Worm (Caenorhabditis elegans) whole organism, L2 larva: ENCODE measurements around the gene acr-3.

ENCODE experiments used
- C34F6.9 ChIP-seq: fragments of 150-350 bp; optimal IDR thresholded peaks from 2 replicates; lab custom pipeline; 2014; ENCODE audit warnings: missing biosample characterization, missing genetic modification characterization
- F13H6.1 ChIP-seq: sonication (generic microtip); optimal IDR thresholded peaks from 2 replicates; lab custom pipeline; 2016; ENCODE audit warnings: missing genetic modification characterization, missing compliant biosample characterization
- R02D3.7 ChIP-seq: fragments of 150-350 bp; optimal IDR thresholded peaks from 2 replicates; lab custom pipeline; 2014; ENCODE audit warnings: missing biosample characterization, missing genetic modification characterization
- Y55F3AM.14 ChIP-seq: fragments of 200-800 bp; sonication (Bioruptor generic); optimal IDR thresholded peaks from 2 replicates; lab custom pipeline; 2018; ENCODE audit warnings: mild to moderate bottlenecking, missing genetic modification characterization, missing compliant biosample characterization
- ZK546.5 ChIP-seq: sonication (generic microtip); optimal IDR thresholded peaks from 2 replicates; lab custom pipeline; 2017; ENCODE audit warnings: missing biosample characterization, missing genetic modification characterization
- alr-1 ChIP-seq: fragments of 150-350 bp; optimal IDR thresholded peaks from 2 replicates; lab custom pipeline; 2014; ENCODE audit warnings: missing biosample characterization, missing genetic modification characterization
- aly-2 ChIP-seq: fragments of 150-350 bp; optimal IDR thresholded peaks from 2 replicates; lab custom pipeline; 2014; ENCODE audit warnings: missing biosample characterization, missing genetic modification characterization
- ama-1 ChIP-seq: fragments of 150-350 bp; optimal IDR thresholded peaks from 2 replicates; lab custom pipeline; 2018; ENCODE audit warnings: inconsistent platforms
- blmp-1 ChIP-seq: sonication (generic microtip); optimal IDR thresholded peaks from 2 replicates; lab custom pipeline; 2017; ENCODE audit warnings: missing genetic modification characterization, mild to moderate bottlenecking, missing compliant biosample characterization, antibody characterized with exemption, moderate library complexity; ENCODE audit not compliant: insufficient read depth
- ceh-16 ChIP-seq: fragments of 150-350 bp; optimal IDR thresholded peaks from 2 replicates; lab custom pipeline; 2014; ENCODE audit warnings: missing biosample characterization, missing genetic modification characterization
- ceh-82 ChIP-seq: fragments of 150-350 bp; optimal IDR thresholded peaks from 2 replicates; lab custom pipeline; 2014; ENCODE audit warnings: missing biosample characterization, missing genetic modification characterization
- crh-2 ChIP-seq: sonication (generic microtip); optimal IDR thresholded peaks from 2 replicates; lab custom pipeline; 2017; ENCODE audit warnings: missing biosample characterization, missing genetic modification characterization
- dmd-4 ChIP-seq: sonication (generic microtip); optimal IDR thresholded peaks from 2 replicates; lab custom pipeline; 2017; ENCODE audit warnings: missing biosample characterization, missing genetic modification characterization
- egl-27 ChIP-seq: sonication (generic microtip); optimal IDR thresholded peaks from 3 replicates; lab custom pipeline; 2017; ENCODE audit warnings: missing biosample characterization, missing genetic modification reagents, missing genetic modification characterization
- elt-1 ChIP-seq: fragments of 150-350 bp; optimal IDR thresholded peaks from 2 replicates; lab custom pipeline; 2014; ENCODE audit warnings: missing biosample characterization, missing genetic modification characterization
- elt-3 ChIP-seq: sonication (generic microtip); optimal IDR thresholded peaks from 2 replicates; lab custom pipeline; 2017; ENCODE audit warnings: missing biosample characterization, missing genetic modification characterization
- fos-1 ChIP-seq: fragments of 150-350 bp; optimal IDR thresholded peaks from 2 replicates; lab custom pipeline; 2014; ENCODE audit warnings: missing biosample characterization, missing genetic modification characterization
- gmeb-1 ChIP-seq: fragments of 150-350 bp; optimal IDR thresholded peaks from 2 replicates; lab custom pipeline; 2014; ENCODE audit warnings: missing biosample characterization, missing genetic modification characterization
- lin-11 ChIP-seq: fragments of 150-350 bp; sonication (generic microtip); optimal IDR thresholded peaks from 2 replicates; lab custom pipeline; 2014; ENCODE audit warnings: missing biosample characterization, missing genetic modification characterization, inconsistent platforms, mixed read lengths
- lin-13 ChIP-seq: fragments of 150-350 bp; optimal IDR thresholded peaks from 2 replicates; lab custom pipeline; 2014; ENCODE audit warnings: missing biosample characterization, missing genetic modification reagents, missing genetic modification characterization
- lin-39 ChIP-seq: fragments of 150-350 bp; optimal IDR thresholded peaks from 2 replicates; lab custom pipeline; 2014; ENCODE audit warnings: missing biosample characterization, missing genetic modification reagents, missing genetic modification characterization
- lsy-2 ChIP-seq, 2 experiments: fragments of 150-350 bp in 1 of 2; sonication (generic microtip) in 1 of 2; optimal IDR thresholded peaks; 2 replicates each; lab custom pipeline; 2014 to 2017; ENCODE audit warnings: missing biosample characterization in 2 of 2, missing genetic modification characterization in 2 of 2
- mab-5 ChIP-seq: fragments of 150-350 bp; optimal IDR thresholded peaks from 2 replicates; lab custom pipeline; 2014; ENCODE audit warnings: missing biosample characterization, missing genetic modification characterization
- mbf-1 ChIP-seq: sonication (generic microtip); optimal IDR thresholded peaks from 2 replicates; lab custom pipeline; 2017; ENCODE audit warnings: missing biosample characterization, missing genetic modification characterization
- mdl-1 ChIP-seq, 2 experiments: fragments of 150-350 bp in 1 of 2; sonication (generic microtip) in 1 of 2; optimal IDR thresholded peaks; 2 replicates each; lab custom pipeline; 2017; ENCODE audit warnings: missing biosample characterization in 2 of 2, missing genetic modification characterization in 2 of 2
- nhr-10 ChIP-seq: sonication (generic microtip); optimal IDR thresholded peaks from 2 replicates; lab custom pipeline; 2017; ENCODE audit warnings: missing biosample characterization, missing genetic modification characterization
- nhr-11 ChIP-seq: fragments of 150-350 bp; optimal IDR thresholded peaks from 2 replicates; lab custom pipeline; 2014; ENCODE audit warnings: missing biosample characterization, missing genetic modification characterization
- nhr-12 ChIP-seq: fragments of 150-350 bp; optimal IDR thresholded peaks from 2 replicates; lab custom pipeline; 2014; ENCODE audit warnings: missing biosample characterization, missing genetic modification characterization
- nhr-129 ChIP-seq: fragments of 150-350 bp; optimal IDR thresholded peaks from 2 replicates; lab custom pipeline; 2014; ENCODE audit warnings: missing biosample characterization, missing genetic modification characterization
- nhr-21 ChIP-seq: fragments of 150-350 bp; optimal IDR thresholded peaks from 2 replicates; lab custom pipeline; 2014; ENCODE audit warnings: missing biosample characterization, missing genetic modification characterization
- nhr-23 ChIP-seq: fragments of 150-350 bp; optimal IDR thresholded peaks from 2 replicates; lab custom pipeline; 2014; ENCODE audit warnings: missing biosample characterization, missing genetic modification reagents, missing genetic modification characterization
- nhr-237 ChIP-seq: fragments of 150-350 bp; optimal IDR thresholded peaks from 2 replicates; lab custom pipeline; 2014; ENCODE audit warnings: missing biosample characterization, missing genetic modification characterization
- nhr-25 ChIP-seq: fragments of 150-350 bp; sonication (generic microtip); optimal IDR thresholded peaks from 3 replicates; lab custom pipeline; 2014; ENCODE audit warnings: missing biosample characterization, missing genetic modification characterization
- nhr-6 ChIP-seq: fragments of 150-350 bp; optimal IDR thresholded peaks from 2 replicates; lab custom pipeline; 2014; ENCODE audit warnings: missing biosample characterization, missing genetic modification characterization
- nhr-77 ChIP-seq: fragments of 150-350 bp; optimal IDR thresholded peaks from 2 replicates; lab custom pipeline; 2014; ENCODE audit warnings: missing biosample characterization, missing genetic modification characterization
- peb-1 ChIP-seq: fragments of 150-350 bp; optimal IDR thresholded peaks from 2 replicates; lab custom pipeline; 2014; ENCODE audit warnings: missing biosample characterization, missing genetic modification characterization
- sem-4 ChIP-seq: fragments of 150-350 bp; optimal IDR thresholded peaks from 2 replicates; lab custom pipeline; 2014; ENCODE audit warnings: missing biosample characterization, missing genetic modification reagents, missing genetic modification characterization
- skn-1 ChIP-seq: sonication (generic microtip); optimal IDR thresholded peaks from 2 replicates; lab custom pipeline; 2017; ENCODE audit warnings: missing biosample characterization, missing genetic modification characterization
- sma-3 ChIP-seq: sonication (generic microtip); optimal IDR thresholded peaks from 2 replicates; lab custom pipeline; 2016; ENCODE audit warnings: missing genetic modification reagents, missing genetic modification characterization, missing compliant biosample characterization
- sma-9 ChIP-seq, 2 experiments: fragments of 150-350 bp in 1 of 2; sonication (generic microtip) in 1 of 2; optimal IDR thresholded peaks; 2 replicates each; lab custom pipeline; 2014 to 2016; ENCODE audit warnings: missing genetic modification characterization in 2 of 2, mild to moderate bottlenecking in 1 of 2, missing biosample characterization in 1 of 2, missing compliant biosample characterization in 1 of 2, missing genetic modification reagents in 1 of 2, moderate library complexity in 1 of 2
- snpc-4 ChIP-seq: fragments of 150-350 bp; optimal IDR thresholded peaks from 2 replicates; lab custom pipeline; 2014; ENCODE audit warnings: missing biosample characterization, missing genetic modification characterization
- unc-39 ChIP-seq: fragments of 150-350 bp; optimal IDR thresholded peaks from 2 replicates; lab custom pipeline; 2014; ENCODE audit warnings: missing biosample characterization, missing genetic modification characterization
- unc-55 ChIP-seq: fragments of 150-350 bp; sonication (generic microtip); optimal IDR thresholded peaks from 3 replicates; lab custom pipeline; 2014; ENCODE audit warnings: missing biosample characterization, missing genetic modification reagents, missing genetic modification characterization
- unc-62 ChIP-seq: fragments of 150-350 bp; optimal IDR thresholded peaks from 2 replicates; lab custom pipeline; 2014; ENCODE audit warnings: missing biosample characterization, missing genetic modification reagents, missing genetic modification characterization
- zag-1 ChIP-seq: fragments of 150-350 bp; optimal IDR thresholded peaks from 2 replicates; lab custom pipeline; 2014; ENCODE audit warnings: missing biosample characterization, missing genetic modification characterization
- ztf-1 ChIP-seq: fragments of 200-800 bp; sonication (Bioruptor generic); conservative IDR thresholded peaks from 2 replicates; pipeline ENCODE4 v1.3.6; 2022; ENCODE audit warnings: missing genetic modification characterization, missing compliant biosample characterization
- ztf-11 ChIP-seq: sonication (generic microtip); optimal IDR thresholded peaks from 2 replicates; lab custom pipeline; 2017; ENCODE audit warnings: missing biosample characterization, missing genetic modification characterization
- ztf-4 ChIP-seq: fragments of 150-350 bp; optimal IDR thresholded peaks from 2 replicates; lab custom pipeline; 2014; ENCODE audit warnings: missing biosample characterization, missing genetic modification characterization

acr-3 gene

ce11 chrX:6736358-6736991 lies 27.1 kb downstream of the acr-3 start:
- TF ChIP-seq unc-62 (GFP tag; lab: Kevin White, UChicago) (no peak), aly-2 (tag; lab: Kevin White, UChicago) (no peak), gmeb-1 (tag; lab: Kevin White, UChicago) (peak; percentile 66), ceh-16 (tag; lab: Kevin White, UChicago) (no peak), sem-4 (tag; lab: Kevin White, UChicago) (peak; percentile 32), lin-39 (tag; lab: Kevin White, UChicago) (no peak), ceh-82 (no peak), snpc-4 (tag; lab: Kevin White, UChicago) (no peak), blmp-1 (tag; lab: Kevin White, UChicago) (peak; percentile 84), mdl-1 (tag; optimal IDR thresholded peaks at IDR 0.05; lab: Kevin White, UChicago) (peak; percentile 80 to 84), Y55F3AM.14 (GFP tag; lab: Kevin White, UChicago) (peak; percentile 66), ztf-11 (tag; lab: Kevin White, UChicago) (no peak), C34F6.9 (tag; lab: Kevin White, UChicago) (peak; percentile 42), alr-1 (tag; lab: Kevin White, UChicago) (no peak), nhr-23 (tag; lab: Kevin White, UChicago) (no peak), F13H6.1 (tag; lab: Kevin White, UChicago) (peak; percentile 68), sma-9 (GFP tag; optimal IDR thresholded peaks at IDR 0.05; lab: Kevin White, UChicago) (peak; percentile 93), sma-9 (tag; optimal IDR thresholded peaks at IDR 0.05; lab: Kevin White, UChicago) (no peak), nhr-6 (tag; lab: Kevin White, UChicago) (peak; percentile 76), dmd-4 (tag; lab: Kevin White, UChicago) (peak; percentile 21), lin-13 (GFP tag; lab: Kevin White, UChicago) (no peak), lsy-2 (tag; optimal IDR thresholded peaks at IDR 0.05; lab: Kevin White, UChicago) (peak in 1 of 2 experiments; percentile 63), crh-2 (tag; lab: Kevin White, UChicago) (peak; percentile 66), elt-3 (tag; lab: Kevin White, UChicago) (peak; percentile 14), nhr-237 (tag; lab: Kevin White, UChicago) (no peak), nhr-77 (tag; lab: Kevin White, UChicago) (no peak), sma-3 (GFP tag; lab: Kevin White, UChicago) (peak; percentile 91), nhr-11 (no peak), nhr-10 (tag; lab: Kevin White, UChicago) (no peak), ztf-1 (no peak), elt-1 (tag; lab: Kevin White, UChicago) (no peak), fos-1 (tag; lab: Kevin White, UChicago) (peak; percentile 61), skn-1 (tag; lab: Kevin White, UChicago) (no peak), ama-1 (peak; percentile 17), nhr-25 (peak; percentile 97), mbf-1 (tag; lab: Kevin White, UChicago) (no peak), lin-11 (tag; lab: Kevin White, UChicago) (no peak), nhr-12 (tag; lab: Kevin White, UChicago) (no peak), mab-5 (tag; lab: Kevin White, UChicago) (no peak), unc-55 (GFP tag; lab: Kevin White, UChicago) (no peak), ztf-4 (tag; lab: Kevin White, UChicago) (peak; percentile 19), nhr-21 (tag; lab: Kevin White, UChicago) (peak; percentile 96), ZK546.5 (no peak), unc-39 (no peak), peb-1 (tag; lab: Kevin White, UChicago) (no peak), nhr-129 (peak; percentile 88), zag-1 (tag; lab: Kevin White, UChicago) (no peak), egl-27 (peak; percentile 84), R02D3.7 (tag; lab: Kevin White, UChicago) (no peak)
- TF ChIP-seq, all 48 proteins: peak for 21
